Worm (Caenorhabditis elegans): ENCODE measurements around the gene W06D11.1.

ce11 chrX:12331795-12332194 is 37.4 kb downstream of the W06D11.1 start, which contains the start of gene srd-46:
- no peak for TF ChIP-seq ama-1 (optimal IDR thresholded peaks at IDR 0.05)
- no peak for TF ChIP-seq ceh-14 (tag; optimal IDR thresholded peaks at IDR 0.05)
- no peak for TF ChIP-seq unc-86 (tag; optimal IDR thresholded peaks at IDR 0.05)
